Fruit fly (Drosophila melanogaster): ENCODE results near the gene CG34250.

Gene CG34250

DNA sequence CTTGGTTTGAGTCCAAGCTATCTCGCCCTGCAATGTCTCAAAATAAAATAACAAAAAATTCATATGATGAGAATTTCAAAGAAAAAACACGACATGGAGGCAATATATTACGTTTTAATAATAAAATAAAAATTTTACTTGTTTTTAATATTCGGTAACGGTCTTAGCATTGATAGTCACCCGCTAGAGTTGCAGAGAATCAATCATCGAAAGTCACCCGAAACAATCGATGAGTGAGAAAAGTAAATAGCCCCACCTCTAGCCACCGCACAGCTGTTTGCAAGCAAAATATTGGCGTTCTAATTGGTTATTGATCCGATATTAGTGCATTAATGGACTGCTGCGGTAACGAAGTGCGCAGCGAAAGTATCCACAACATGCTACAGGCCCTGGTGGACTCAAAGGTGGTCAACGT lies at the start of gene CG34250 (continued):
- TF ChIP-seq CG18011 (GFP tag; optimal IDR thresholded peaks at IDR 0.05) = peak; percentile 4
- no peak for TF ChIP-seq cad (GFP tag; optimal IDR thresholded peaks at IDR 0.05)
- peak; percentile 19 for TF ChIP-seq Dip3 (GFP tag; optimal IDR thresholded peaks at IDR 0.05)
- TF ChIP-seq Ravus (GFP tag; IDR thresholded peaks at IDR 0.05) = no peak
- TF ChIP-seq en (GFP tag; optimal IDR thresholded peaks at IDR 0.05) = no peak
- peak; percentile 75 for TF ChIP-seq YL-1 (GFP tag; optimal IDR thresholded peaks at IDR 0.05)
- no peak for TF ChIP-seq CG11085 (GFP tag; IDR thresholded peaks at IDR 0.05)
- peak; percentile 78 for TF ChIP-seq sens (GFP tag)
- peak; percentile 85 for TF ChIP-seq unc-4 (GFP tag; IDR thresholded peaks at IDR 0.05; ENCODE audit: partially characterized antibody)
- TF ChIP-seq CG31441 (GFP tag; IDR thresholded peaks at IDR 0.05) = peak; percentile 60; the same call in 1 of the 2 replicates
- TF ChIP-seq Meics (GFP tag; optimal IDR thresholded peaks at IDR 0.05) = peak; percentile 35
- TF ChIP-seq Usf (GFP tag; optimal IDR thresholded peaks at IDR 0.05) = no peak
- TF ChIP-seq CG7357 (GFP tag; IDR thresholded peaks at IDR 0.05) = no peak
- no peak for TF ChIP-seq H2.0 (GFP tag; IDR thresholded peaks at IDR 0.05)
- peak; percentile 5 for TF ChIP-seq CG2202 (tag; optimal IDR thresholded peaks at IDR 0.05)
- TF ChIP-seq Gsc (GFP tag; IDR thresholded peaks at IDR 0.05) = no peak
- peak; percentile 82 for TF ChIP-seq CG6791 (GFP tag; IDR thresholded peaks at IDR 0.05; ENCODE audit: partially characterized antibody)
- no peak for TF ChIP-seq Doc2 (GFP tag; IDR thresholded peaks at IDR 0.05)
- peak; percentile 72 for TF ChIP-seq Bgb (GFP tag; IDR thresholded peaks at IDR 0.05; ENCODE audit: partially characterized antibody)
- peak; percentile 77 for TF ChIP-seq CG15514 (GFP tag; optimal IDR thresholded peaks at IDR 0.05)
- peak; percentile 69 for TF ChIP-seq CG3995 (GFP tag; optimal IDR thresholded peaks at IDR 0.05)
- TF ChIP-seq nerfin-2 (GFP tag; IDR thresholded peaks at IDR 0.05; ENCODE audit: partially characterized antibody) = peak; percentile 34; the same call in 1 of the 2 replicates
- peak; percentile 95 to 99 for TF ChIP-seq crp (GFP tag; optimal IDR thresholded peaks at IDR 0.05)
- TF ChIP-seq CG4360 (GFP tag; IDR thresholded peaks at IDR 0.05) = no peak
- TF ChIP-seq insv (GFP tag; optimal IDR thresholded peaks at IDR 0.05) = peak in 1 of 2 experiments; percentile 50
- TF ChIP-seq CG10431 (GFP tag; optimal IDR thresholded peaks at IDR 0.05) = peak; percentile 12
- peak; percentile 66; the same call in 1 of the 2 replicates for TF ChIP-seq hbn (GFP tag; IDR thresholded peaks at IDR 0.05; ENCODE audit: partially characterized antibody)
- peak; percentile 7 for TF ChIP-seq Six4 (GFP tag; optimal IDR thresholded peaks at IDR 0.05)
- TF ChIP-seq cg (GFP tag; optimal IDR thresholded peaks at IDR 0.05) = no peak
- TF ChIP-seq Spps (tag; optimal IDR thresholded peaks at IDR 0.05) = no peak
- TF ChIP-seq luna (GFP tag; optimal IDR thresholded peaks at IDR 0.05) = no peak
- no peak for TF ChIP-seq sqz (GFP tag; optimal IDR thresholded peaks at IDR 0.05)
- TF ChIP-seq Max (GFP tag; optimal IDR thresholded peaks at IDR 0.05) = peak; percentile 53
- peak; percentile 33 for TF ChIP-seq gem (tag; optimal IDR thresholded peaks at IDR 0.05)
- peak; percentile 53 for TF ChIP-seq CG30020 (tag; optimal IDR thresholded peaks at IDR 0.05)
- TF ChIP-seq Scr (GFP tag; IDR thresholded peaks at IDR 0.05; ENCODE audit: partially characterized antibody) = peak; percentile 82
- peak; percentile 31 for TF ChIP-seq CG9876 (GFP tag; optimal IDR thresholded peaks at IDR 0.05)
- no peak for TF ChIP-seq emc (GFP tag; optimal IDR thresholded peaks at IDR 0.05)
- TF ChIP-seq Dref (GFP tag; IDR thresholded peaks at IDR 0.05) = peak; percentile 89
- TF ChIP-seq trh (GFP tag; optimal IDR thresholded peaks at IDR 0.05) = no peak
- peak; percentile 16 for TF ChIP-seq Nf-YB (GFP tag; optimal IDR thresholded peaks at IDR 0.05)
- TF ChIP-seq bcd (GFP tag; optimal IDR thresholded peaks at IDR 0.05) = peak; percentile 23
- TF ChIP-seq CG6689 (GFP tag; IDR thresholded peaks at IDR 0.05) = no peak
- TF ChIP-seq gfzf (GFP tag; optimal IDR thresholded peaks at IDR 0.05) = peak; percentile 39
- peak; percentile 47; the same call in 1 of the 3 replicates for TF ChIP-seq row (GFP tag; IDR thresholded peaks at IDR 0.05)
- peak; percentile 89 for TF ChIP-seq MESR4 (GFP tag; optimal IDR thresholded peaks at IDR 0.05)
- no peak for TF ChIP-seq gce (GFP tag; IDR thresholded peaks at IDR 0.05)
- peak; percentile 66; the same call in 2 of the 3 replicates for TF ChIP-seq CG14860 (GFP tag; IDR thresholded peaks at IDR 0.05; ENCODE audit: partially characterized antibody)
- TF ChIP-seq CG1024 (GFP tag; IDR thresholded peaks at IDR 0.05) = no peak
- no peak for TF ChIP-seq tio (GFP tag; optimal IDR thresholded peaks at IDR 0.05)
